Fruit fly (Drosophila melanogaster) whole organism, embryonic: ENCODE measurements around the gene Spn28B.

Source experiments
- Bdp1 ChIP-seq: fragments of 200-800 bp; sonication (Bioruptor generic); optimal IDR thresholded peaks from 3 replicates; lab custom pipeline; 2016; ENCODE audit warnings: missing biosample characterization, missing genetic modification characterization
- Bgb ChIP-seq: fragments of 200-800 bp; sonication (Bioruptor generic); IDR thresholded peaks from 2 replicates; pipeline ENCODE4 v1.3.6; 2022; ENCODE audit warnings: missing biosample characterization, missing genetic modification characterization; ENCODE audit not compliant: partially characterized antibody
- Bteb2 ChIP-seq: fragments of 200-800 bp; sonication (Bioruptor generic); optimal IDR thresholded peaks from 2 replicates; lab custom pipeline; 2016; ENCODE audit warnings: missing biosample characterization, missing genetic modification characterization
- CG11093 ChIP-seq: fragments of 200-800 bp; sonication (Bioruptor generic); IDR thresholded peaks from 3 replicates; pipeline ENCODE4 v1.3.6; 2022; ENCODE audit warnings: missing biosample characterization, missing genetic modification characterization
- CG13775 ChIP-seq: fragments of 200-800 bp; sonication (Bioruptor generic); optimal IDR thresholded peaks from 3 replicates; lab custom pipeline; 2017; ENCODE audit warnings: missing biosample characterization, mild to moderate bottlenecking, missing genetic modification characterization
- CG15479 ChIP-seq: fragments of 200-800 bp; sonication (Bioruptor generic); optimal IDR thresholded peaks from 3 replicates; lab custom pipeline; 2019; ENCODE audit warnings: missing biosample characterization, mild to moderate bottlenecking, missing genetic modification characterization, moderate library complexity
- CG17361 ChIP-seq: fragments of 200-800 bp; sonication (Bioruptor generic); IDR thresholded peaks from 3 replicates; pipeline ENCODE4 v1.3.6; 2022; ENCODE audit warnings: missing biosample characterization, missing genetic modification characterization
- CG17385 ChIP-seq: fragments of 200-800 bp; sonication (Bioruptor generic); optimal IDR thresholded peaks from 3 replicates; lab custom pipeline; 2018; ENCODE audit warnings: missing biosample characterization, mild to moderate bottlenecking, missing genetic modification characterization
- CG2199 ChIP-seq: fragments of 200-800 bp; sonication (Bioruptor generic); IDR thresholded peaks from 3 replicates; pipeline ENCODE4 v1.3.6; 2022; ENCODE audit warnings: missing biosample characterization, missing genetic modification characterization
- CG4360 ChIP-seq: fragments of 200-800 bp; sonication (Bioruptor generic); IDR thresholded peaks from 2 replicates; pipeline ENCODE4 v1.3.6; 2022; ENCODE audit warnings: missing biosample characterization, missing genetic modification characterization
- CG6254 ChIP-seq: fragments of 200-800 bp; sonication (Bioruptor generic); optimal IDR thresholded peaks from 3 replicates; lab custom pipeline; 2017; ENCODE audit warnings: mild to moderate bottlenecking, missing biosample characterization, missing genetic modification reagents, missing genetic modification characterization
- CG6813 ChIP-seq: fragments of 200-800 bp; sonication (Bioruptor generic); optimal IDR thresholded peaks from 2 replicates; lab custom pipeline; 2017; ENCODE audit warnings: missing biosample characterization, missing genetic modification characterization, mild to moderate bottlenecking, moderate library complexity, missing genetic modification reagents
- CG7556 ChIP-seq: fragments of 200-800 bp; sonication (Bioruptor generic); optimal IDR thresholded peaks from 2 replicates; lab custom pipeline; 2017; ENCODE audit warnings: missing biosample characterization, mild to moderate bottlenecking, missing genetic modification characterization
- CG7745 ChIP-seq: fragments of 200-800 bp; sonication (Bioruptor generic); optimal IDR thresholded peaks from 2 replicates; lab custom pipeline; 2018; ENCODE audit warnings: missing biosample characterization, mild to moderate bottlenecking, missing genetic modification characterization, moderate library complexity
- CG7928 ChIP-seq: fragments of 200-800 bp; sonication (Bioruptor generic); optimal IDR thresholded peaks from 2 replicates; lab custom pipeline; 2017; ENCODE audit warnings: missing biosample characterization, mild to moderate bottlenecking, missing genetic modification characterization
- CG8924 ChIP-seq: fragments of 200-800 bp; optimal IDR thresholded peaks from 3 replicates; lab custom pipeline; 2019; ENCODE audit warnings: missing biosample characterization, mild to moderate bottlenecking, missing genetic modification characterization, moderate library complexity
- CG9727 ChIP-seq: fragments of 200-800 bp; sonication (Bioruptor generic); optimal IDR thresholded peaks from 3 replicates; lab custom pipeline; 2017; ENCODE audit warnings: missing biosample characterization, mild to moderate bottlenecking, missing genetic modification characterization
- CkIIα-i1 ChIP-seq: fragments of 200-800 bp; sonication (Bioruptor generic); IDR thresholded peaks from 2 replicates; pipeline ENCODE4 v1.3.6; 2022; ENCODE audit warnings: missing biosample characterization, missing genetic modification characterization
- D19B ChIP-seq: fragments of 200-800 bp; sonication (Bioruptor generic); optimal IDR thresholded peaks from 2 replicates; lab custom pipeline; 2017; ENCODE audit warnings: missing biosample characterization, mild to moderate bottlenecking, missing genetic modification characterization
- Dref ChIP-seq: fragments of 200-800 bp; sonication (Bioruptor generic); IDR thresholded peaks from 2 replicates; pipeline ENCODE4 v1.3.6; 2022; ENCODE audit warnings: missing biosample characterization, missing genetic modification characterization
- Eip74EF ChIP-seq, 2 experiments: fragments of 200-800 bp in 1 of 2; fragments of >200 bp in 1 of 2; sonication (Bioruptor generic) in 1 of 2; optimal IDR thresholded peaks; 2 replicates each; lab custom pipeline; 2017 to 2019; ENCODE audit warnings: missing biosample characterization in 2 of 2, missing genetic modification characterization in 2 of 2, mild to moderate bottlenecking in 1 of 2, moderate library complexity in 1 of 2
- Fer1 ChIP-seq: fragments of 200-800 bp; sonication (Bioruptor generic); optimal IDR thresholded peaks from 2 replicates; lab custom pipeline; 2017; ENCODE audit warnings: missing biosample characterization, mild to moderate bottlenecking, missing genetic modification characterization
- Hand ChIP-seq: fragments of 200-800 bp; sonication (Bioruptor generic); optimal IDR thresholded peaks from 2 replicates; lab custom pipeline; 2017; ENCODE audit warnings: mild to moderate bottlenecking, missing biosample characterization, missing genetic modification reagents, missing genetic modification characterization
- Max ChIP-seq: fragments of 200-800 bp; sonication (Bioruptor generic); optimal IDR thresholded peaks from 2 replicates; lab custom pipeline; 2016; ENCODE audit warnings: missing biosample characterization, mild to moderate bottlenecking, missing genetic modification characterization
- Mes4 ChIP-seq: fragments of 200-800 bp; sonication (Bioruptor generic); optimal IDR thresholded peaks from 2 replicates; lab custom pipeline; 2016; ENCODE audit warnings: missing biosample characterization, missing genetic modification characterization
- Oli ChIP-seq: fragments of 200-800 bp; sonication (Bioruptor generic); optimal IDR thresholded peaks from 2 replicates; lab custom pipeline; 2018; ENCODE audit warnings: missing biosample characterization, mild to moderate bottlenecking, missing genetic modification characterization, moderate library complexity
- Opbp ChIP-seq: fragments of 200-800 bp; sonication (Bioruptor generic); IDR thresholded peaks from 3 replicates; pipeline ENCODE4 v1.3.6; 2022; ENCODE audit warnings: missing biosample characterization, missing genetic modification characterization; ENCODE audit not compliant: partially characterized antibody
- Six4 ChIP-seq: fragments of 200-800 bp; sonication (Bioruptor generic); optimal IDR thresholded peaks from 2 replicates; lab custom pipeline; 2016; ENCODE audit warnings: missing biosample characterization, missing genetic modification characterization
- Sry-δ ChIP-seq: fragments of 200-800 bp; sonication (Bioruptor generic); optimal IDR thresholded peaks from 2 replicates; lab custom pipeline; 2016; ENCODE audit warnings: missing biosample characterization, missing genetic modification characterization
- Stat92E ChIP-seq, 3 experiments: fragments of >200 bp in 2 of 3; fragments of 200-800 bp in 1 of 3; sonication (Bioruptor generic) in 1 of 3; optimal IDR thresholded peaks; 2 replicates each; lab custom pipeline; 2017 to 2019; ENCODE audit warnings: missing biosample characterization in 3 of 3, missing genetic modification characterization in 3 of 3, mild to moderate bottlenecking in 1 of 3, moderate library complexity in 1 of 3
- ab ChIP-seq: fragments of 200-800 bp; sonication (Bioruptor generic); optimal IDR thresholded peaks from 2 replicates; lab custom pipeline; 2016; ENCODE audit warnings: missing biosample characterization, missing genetic modification characterization
- ap ChIP-seq: fragments of 200-800 bp; sonication (Bioruptor generic); IDR thresholded peaks from 2 replicates; pipeline ENCODE4 v1.3.6; 2022; ENCODE audit warnings: missing biosample characterization, missing genetic modification characterization
- dimm ChIP-seq: fragments of 200-800 bp; sonication (Bioruptor generic); IDR thresholded peaks from 2 replicates; pipeline ENCODE4 v1.3.6; 2022; ENCODE audit warnings: missing biosample characterization, missing genetic modification characterization
- dysf ChIP-seq: fragments of 200-800 bp; sonication (Bioruptor generic); IDR thresholded peaks from 3 replicates; pipeline ENCODE4 v1.3.6; 2022; ENCODE audit warnings: missing biosample characterization, missing genetic modification characterization
- eve ChIP-seq, 2 experiments: fragments of >200 bp; optimal IDR thresholded peaks; 2 replicates each; lab custom pipeline; 2017; ENCODE audit warnings: missing biosample characterization in 2 of 2, missing genetic modification characterization in 2 of 2
- fru ChIP-seq: fragments of >200 bp; optimal IDR thresholded peaks from 2 replicates; lab custom pipeline; 2017
- gcm2 ChIP-seq: fragments of 200-800 bp; sonication (Bioruptor generic); optimal IDR thresholded peaks from 2 replicates; lab custom pipeline; 2016; ENCODE audit warnings: missing biosample characterization, missing genetic modification characterization
- gro ChIP-seq: fragments of 200-800 bp; sonication (Bioruptor generic); optimal IDR thresholded peaks from 2 replicates; lab custom pipeline; 2016; ENCODE audit warnings: missing biosample characterization, missing genetic modification characterization
- ham ChIP-seq: fragments of 200-800 bp; sonication (Bioruptor generic); IDR thresholded peaks from 2 replicates; pipeline ENCODE4 v1.3.6; 2022; ENCODE audit warnings: missing biosample characterization, missing genetic modification characterization
- mld ChIP-seq: fragments of 200-800 bp; sonication (Bioruptor generic); IDR thresholded peaks from 3 replicates; pipeline ENCODE4 v1.3.6; 2022; ENCODE audit warnings: missing biosample characterization, missing genetic modification characterization; ENCODE audit not compliant: partially characterized antibody
- pb ChIP-seq: fragments of 200-800 bp; sonication (Bioruptor generic); optimal IDR thresholded peaks from 3 replicates; lab custom pipeline; 2016; ENCODE audit warnings: missing biosample characterization, missing genetic modification characterization
- pita ChIP-seq: fragments of 200-800 bp; sonication (Bioruptor generic); optimal IDR thresholded peaks from 2 replicates; lab custom pipeline; 2017; ENCODE audit warnings: missing biosample characterization, mild to moderate bottlenecking, missing genetic modification characterization
- pzg ChIP-seq: fragments of 200-800 bp; sonication (Bioruptor generic); optimal IDR thresholded peaks from 3 replicates; lab custom pipeline; 2018; ENCODE audit warnings: missing biosample characterization, mild to moderate bottlenecking, missing genetic modification characterization, moderate library complexity
- salm ChIP-seq: fragments of 200-800 bp; sonication (Bioruptor generic); optimal IDR thresholded peaks from 2 replicates; lab custom pipeline; 2018; ENCODE audit warnings: missing biosample characterization, mild to moderate bottlenecking, missing genetic modification characterization
- sc ChIP-seq, 3 experiments: fragments of >200 bp in 2 of 3; fragments of 200-800 bp in 1 of 3; sonication (Bioruptor generic) in 1 of 3; optimal IDR thresholded peaks; 2 replicates in 2 of 3; 3 replicates in 1 of 3; lab custom pipeline; 2017; ENCODE audit warnings: mild to moderate bottlenecking in 1 of 3, missing biosample characterization in 1 of 3, missing genetic modification characterization in 1 of 3, missing genetic modification reagents in 1 of 3
- sens ChIP-seq: fragments of 200-800 bp; sonication (Bioruptor generic); peaks from one replicate; lab custom pipeline; 2016; ENCODE audit warnings: missing biosample characterization, missing genetic modification characterization
- stc ChIP-seq: fragments of 200-800 bp; sonication (Bioruptor generic); IDR thresholded peaks from 2 replicates; pipeline ENCODE4 v1.3.6; 2022; ENCODE audit warnings: missing biosample characterization, missing genetic modification characterization
- vnd ChIP-seq: fragments of 200-800 bp; sonication (Bioruptor generic); IDR thresholded peaks from 3 replicates; pipeline ENCODE4 v1.3.6; 2022; ENCODE audit warnings: missing biosample characterization, missing genetic modification characterization; ENCODE audit not compliant: partially characterized antibody
- vvl ChIP-seq: fragments of 200-800 bp; sonication (Bioruptor generic); IDR thresholded peaks from 2 replicates; pipeline ENCODE4 v1.3.6; 2022; ENCODE audit warnings: missing biosample characterization, missing genetic modification characterization
- zen2 ChIP-seq: fragments of 200-800 bp; sonication (Bioruptor generic); IDR thresholded peaks from 3 replicates; pipeline ENCODE4 v1.3.6; 2022; ENCODE audit warnings: missing biosample characterization, missing genetic modification characterization; ENCODE audit not compliant: partially characterized antibody

Spn28B gene

dm6 chr2L:7534917-7535316 lies 46.8 kb upstream of the Spn28B start (continued):
- TF ChIP-seq D19B (GFP tag; lab: Kevin White, UChicago): no peak
- TF ChIP-seq Sry-δ (GFP tag; lab: Kevin White, UChicago): peak; percentile 50
- no peak for TF ChIP-seq Dref (GFP tag; lab: Robert Waterston, UW)
- TF ChIP-seq zen2 (GFP tag; lab: Robert Waterston, UW): no peak
- TF ChIP-seq Bgb (GFP tag; lab: Robert Waterston, UW): peak; percentile 59
- TF ChIP-seq Oli (tag; lab: Kevin White, UChicago): peak; percentile 43
- peak; percentile 50 for TF ChIP-seq CG7556 (GFP tag; lab: Kevin White, UChicago)
- TF ChIP-seq CG4360 (GFP tag; lab: Robert Waterston, UW): no peak
- no peak for TF ChIP-seq CG11093 (GFP tag; lab: Robert Waterston, UW)
- no peak for TF ChIP-seq mld (GFP tag; lab: Robert Waterston, UW)
- TF ChIP-seq Bdp1: peak; percentile 48
- TF ChIP-seq Opbp (GFP tag; lab: Robert Waterston, UW): peak; percentile 62; the same call in 2 of the 3 replicates
- TF ChIP-seq Max (GFP tag; lab: Kevin White, UChicago): peak; percentile 61
- no peak for TF ChIP-seq CkIIα-i1 (GFP tag; lab: Robert Waterston, UW)
- no peak for TF ChIP-seq Eip74EF (GFP tag; optimal IDR thresholded peaks at IDR 0.05; lab: Kevin White, UChicago)
- peak; percentile 91 for TF ChIP-seq vvl (GFP tag; lab: Robert Waterston, UW)
- peak; percentile 27 for TF ChIP-seq Bteb2 (GFP tag; lab: Kevin White, UChicago)
- no peak for TF ChIP-seq CG15479 (GFP tag; lab: Kevin White, UChicago)
- TF ChIP-seq sens (GFP tag; lab: Kevin White, UChicago): peak; percentile 56
- TF ChIP-seq CG7928: peak; percentile 17
- TF ChIP-seq CG6254 (GFP tag; lab: Kevin White, UChicago): no peak
- TF ChIP-seq dysf (GFP tag; lab: Robert Waterston, UW): peak; percentile 82
- peak; percentile 9 for TF ChIP-seq pb (GFP tag; lab: Kevin White, UChicago)
- peak; percentile 72 for TF ChIP-seq Six4
- TF ChIP-seq Fer1 (GFP tag; lab: Kevin White, UChicago): peak; percentile 73
- peak; percentile 80 for TF ChIP-seq Mes4 (GFP tag; lab: Kevin White, UChicago)
- TF ChIP-seq ap (GFP tag; lab: Robert Waterston, UW): peak; percentile 65
- TF ChIP-seq CG7745 (tag; lab: Kevin White, UChicago): no peak
- TF ChIP-seq gro: peak; percentile 50
- no peak for TF ChIP-seq eve (GFP tag; optimal IDR thresholded peaks at IDR 0.05; lab: Kevin White, UChicago)
- peak; percentile 72 for TF ChIP-seq CG6813
- TF ChIP-seq salm (tag; lab: Kevin White, UChicago): peak; percentile 14
- no peak for TF ChIP-seq Hand (GFP tag; lab: Kevin White, UChicago)
- no peak for TF ChIP-seq sc (optimal IDR thresholded peaks at IDR 0.05; lab: Kevin White, UChicago)
- TF ChIP-seq sc (GFP tag; optimal IDR thresholded peaks at IDR 0.05; lab: Kevin White, UChicago): peak; percentile 55
- no peak for TF ChIP-seq fru
- TF ChIP-seq CG8924: peak; percentile 15
- peak; percentile 8 for TF ChIP-seq pzg (GFP tag; lab: Kevin White, UChicago)
- TF ChIP-seq CG2199 (GFP tag; lab: Robert Waterston, UW): peak; percentile 95
- no peak for TF ChIP-seq ham (GFP tag; lab: Robert Waterston, UW)
- peak; percentile 60 for TF ChIP-seq CG9727
- peak; percentile 64; the same call in 1 of the 2 replicates for TF ChIP-seq stc (GFP tag; lab: Robert Waterston, UW)
- TF ChIP-seq vnd (GFP tag; lab: Robert Waterston, UW): no peak
- TF ChIP-seq CG17361: peak; percentile 71; the same call in 2 of the 3 replicates
- TF ChIP-seq ab (GFP tag; lab: Kevin White, UChicago): peak; percentile 52
- peak; percentile 32 for TF ChIP-seq CG13775 (GFP tag; lab: Kevin White, UChicago)
- TF ChIP-seq dimm (GFP tag; lab: Robert Waterston, UW): no peak
- peak in 1 of 3 experiments; percentile 22 for TF ChIP-seq Stat92E (GFP tag; optimal IDR thresholded peaks at IDR 0.05; lab: Kevin White, UChicago)
- peak; percentile 59 for TF ChIP-seq CG17385 (GFP tag; lab: Kevin White, UChicago)
- peak; percentile 75 for TF ChIP-seq pita (GFP tag; lab: Kevin White, UChicago)
- TF ChIP-seq gcm2 (GFP tag; lab: Kevin White, UChicago): peak; percentile 55
